Worm (Caenorhabditis elegans) whole organism, mixed stage, embryonic: Measurements from ENCODE around the gene chat-1.

Experiments used
- bed-3 ChIP-seq: fragments of 200-800 bp; sonication (Bioruptor generic); optimal IDR thresholded peaks from 3 replicates; lab custom pipeline; 2018; ENCODE audit warnings: mild to moderate bottlenecking, missing genetic modification characterization, moderate library complexity, missing compliant biosample characterization
- blmp-1 ChIP-seq: fragments of 150-350 bp; optimal IDR thresholded peaks from 2 replicates; lab custom pipeline; 2014; ENCODE audit warnings: missing biosample characterization, missing genetic modification characterization
- ceh-39 ChIP-seq: fragments of 150-350 bp; optimal IDR thresholded peaks from 2 replicates; lab custom pipeline; 2014; ENCODE audit warnings: missing biosample characterization, missing genetic modification characterization
- ceh-43 ChIP-seq: fragments of 200-800 bp; sonication (Bioruptor generic); optimal IDR thresholded peaks from 2 replicates; lab custom pipeline; 2018; ENCODE audit warnings: mild to moderate bottlenecking, missing genetic modification characterization, moderate library complexity, missing compliant biosample characterization
- ceh-83 ChIP-seq: fragments of 200-800 bp; sonication (Bioruptor generic); optimal IDR thresholded peaks from 2 replicates; lab custom pipeline; 2018; ENCODE audit warnings: mild to moderate bottlenecking, missing genetic modification characterization, missing compliant biosample characterization
- ces-1 ChIP-seq: fragments of 150-350 bp; optimal IDR thresholded peaks from 2 replicates; lab custom pipeline; 2014; ENCODE audit warnings: missing biosample characterization, missing genetic modification reagents, missing genetic modification characterization
- cnd-1 ChIP-seq: fragments of 200-800 bp; sonication (Bioruptor generic); optimal IDR thresholded peaks from 2 replicates; lab custom pipeline; 2018; ENCODE audit warnings: mild to moderate bottlenecking, missing genetic modification characterization, missing compliant biosample characterization
- elt-1 ChIP-seq: sonication (generic microtip); optimal IDR thresholded peaks from 2 replicates; lab custom pipeline; 2017; ENCODE audit warnings: missing genetic modification characterization, mild to moderate bottlenecking, missing compliant biosample characterization, antibody characterized with exemption, moderate library complexity, borderline replicate concordance; ENCODE audit not compliant: insufficient read depth
- flh-1 ChIP-seq: fragments of 200-800 bp; sonication (Bioruptor generic); optimal IDR thresholded peaks from 2 replicates; lab custom pipeline; 2018; ENCODE audit warnings: mild to moderate bottlenecking, missing genetic modification characterization, moderate library complexity, missing compliant biosample characterization
- ham-2 ChIP-seq: fragments of 200-800 bp; sonication (Bioruptor generic); optimal IDR thresholded peaks from 2 replicates; lab custom pipeline; 2018; ENCODE audit warnings: mild to moderate bottlenecking, missing genetic modification characterization, missing compliant biosample characterization
- hlh-1 ChIP-seq: fragments of 150-350 bp; optimal IDR thresholded peaks from 2 replicates; lab custom pipeline; 2014; ENCODE audit warnings: missing biosample characterization, missing genetic modification reagents, missing genetic modification characterization
- lin-13 ChIP-seq: fragments of 150-350 bp; optimal IDR thresholded peaks from 2 replicates; lab custom pipeline; 2014; ENCODE audit warnings: missing biosample characterization, missing genetic modification characterization
- lin-32 ChIP-seq: fragments of 200-800 bp; sonication (Bioruptor generic); optimal IDR thresholded peaks from 2 replicates; lab custom pipeline; 2018; ENCODE audit warnings: mild to moderate bottlenecking, missing genetic modification characterization, missing compliant biosample characterization
- lsy-2 ChIP-seq: fragments of 150-350 bp; optimal IDR thresholded peaks from 2 replicates; lab custom pipeline; 2014; ENCODE audit warnings: missing biosample characterization, missing genetic modification characterization
- mep-1 ChIP-seq: fragments of 150-350 bp; optimal IDR thresholded peaks from 2 replicates; lab custom pipeline; 2017; ENCODE audit warnings: missing biosample characterization, missing genetic modification reagents, missing genetic modification characterization, inconsistent platforms
- mls-2 ChIP-seq: sonication (generic microtip); optimal IDR thresholded peaks from 2 replicates; lab custom pipeline; 2016; ENCODE audit warnings: mild to moderate bottlenecking, missing genetic modification characterization, moderate library complexity, missing compliant biosample characterization
- nhr-12 ChIP-seq: fragments of 150-350 bp; optimal IDR thresholded peaks from 2 replicates; lab custom pipeline; 2014; ENCODE audit warnings: missing biosample characterization, missing genetic modification characterization
- nhr-2 ChIP-seq: fragments of 150-350 bp; optimal IDR thresholded peaks from 2 replicates; lab custom pipeline; 2014; ENCODE audit warnings: missing biosample characterization, missing genetic modification characterization
- nhr-237 ChIP-seq: fragments of 150-350 bp; optimal IDR thresholded peaks from 2 replicates; lab custom pipeline; 2014; ENCODE audit warnings: missing biosample characterization, missing genetic modification characterization
- nhr-28 ChIP-seq: fragments of 150-350 bp; optimal IDR thresholded peaks from 2 replicates; lab custom pipeline; 2014; ENCODE audit warnings: missing biosample characterization, missing genetic modification characterization
- nhr-76 ChIP-seq: sonication (generic microtip); optimal IDR thresholded peaks from 2 replicates; lab custom pipeline; 2017; ENCODE audit warnings: missing biosample characterization, missing genetic modification characterization
- pha-4 ChIP-seq: fragments of 150-350 bp; optimal IDR thresholded peaks from 2 replicates; lab custom pipeline; 2018; ENCODE audit warnings: missing biosample characterization, missing genetic modification reagents, missing genetic modification characterization
- sem-2 ChIP-seq: fragments of 200-800 bp; sonication (Bioruptor generic); optimal IDR thresholded peaks from 2 replicates; lab custom pipeline; 2018; ENCODE audit warnings: mild to moderate bottlenecking, missing genetic modification characterization, missing compliant biosample characterization
- sptf-1 ChIP-seq: sonication (generic microtip); optimal IDR thresholded peaks from 2 replicates; lab custom pipeline; 2017; ENCODE audit warnings: mild to moderate bottlenecking, missing genetic modification characterization, moderate library complexity, missing compliant biosample characterization
- tbx-8 ChIP-seq: fragments of 200-800 bp; sonication (Bioruptor generic); optimal IDR thresholded peaks from 2 replicates; lab custom pipeline; 2018; ENCODE audit warnings: mild to moderate bottlenecking, missing genetic modification characterization, moderate library complexity, missing compliant biosample characterization
- unc-120 ChIP-seq: sonication (generic microtip); optimal IDR thresholded peaks from 2 replicates; lab custom pipeline; 2017; ENCODE audit warnings: missing genetic modification characterization, missing compliant biosample characterization; ENCODE audit not compliant: poor library complexity, severe bottlenecking
- unc-39 ChIP-seq: fragments of 150-350 bp; optimal IDR thresholded peaks from 2 replicates; lab custom pipeline; 2014; ENCODE audit warnings: missing biosample characterization, missing genetic modification characterization
- unc-62 ChIP-seq: fragments of 150-350 bp; optimal IDR thresholded peaks from 2 replicates; lab custom pipeline; 2014; ENCODE audit warnings: missing biosample characterization, missing genetic modification reagents, missing genetic modification characterization
- zip-8 ChIP-seq: fragments of 150-350 bp; optimal IDR thresholded peaks from 2 replicates; lab custom pipeline; 2014; ENCODE audit warnings: missing biosample characterization, missing genetic modification characterization
- ztf-11 ChIP-seq: fragments of 150-350 bp; optimal IDR thresholded peaks from 2 replicates; lab custom pipeline; 2014; ENCODE audit warnings: missing biosample characterization, missing genetic modification characterization

chat-1 gene

ce11 chrIV:4398890-4399289, 48.2 kb upstream of the chat-1 start:
- TF ChIP-seq tbx-8 (GFP tag; lab: Kevin White, UChicago) (no peak), lsy-2 (tag; lab: Kevin White, UChicago) (no peak), nhr-76 (tag; lab: Kevin White, UChicago) (no peak), nhr-28 (tag; lab: Kevin White, UChicago) (no peak), lin-32 (GFP tag; lab: Kevin White, UChicago) (no peak), sem-2 (GFP tag; lab: Kevin White, UChicago) (no peak)

- TF ChIP-seq ceh-39 (tag; lab: Kevin White, UChicago) (no peak), pha-4 (tag; lab: Kevin White, UChicago) (peak; percentile 12)
These were observed 47.6 kb upstream of the chat-1 start for ce11 chrIV:4399418-4400136.

DNA sequence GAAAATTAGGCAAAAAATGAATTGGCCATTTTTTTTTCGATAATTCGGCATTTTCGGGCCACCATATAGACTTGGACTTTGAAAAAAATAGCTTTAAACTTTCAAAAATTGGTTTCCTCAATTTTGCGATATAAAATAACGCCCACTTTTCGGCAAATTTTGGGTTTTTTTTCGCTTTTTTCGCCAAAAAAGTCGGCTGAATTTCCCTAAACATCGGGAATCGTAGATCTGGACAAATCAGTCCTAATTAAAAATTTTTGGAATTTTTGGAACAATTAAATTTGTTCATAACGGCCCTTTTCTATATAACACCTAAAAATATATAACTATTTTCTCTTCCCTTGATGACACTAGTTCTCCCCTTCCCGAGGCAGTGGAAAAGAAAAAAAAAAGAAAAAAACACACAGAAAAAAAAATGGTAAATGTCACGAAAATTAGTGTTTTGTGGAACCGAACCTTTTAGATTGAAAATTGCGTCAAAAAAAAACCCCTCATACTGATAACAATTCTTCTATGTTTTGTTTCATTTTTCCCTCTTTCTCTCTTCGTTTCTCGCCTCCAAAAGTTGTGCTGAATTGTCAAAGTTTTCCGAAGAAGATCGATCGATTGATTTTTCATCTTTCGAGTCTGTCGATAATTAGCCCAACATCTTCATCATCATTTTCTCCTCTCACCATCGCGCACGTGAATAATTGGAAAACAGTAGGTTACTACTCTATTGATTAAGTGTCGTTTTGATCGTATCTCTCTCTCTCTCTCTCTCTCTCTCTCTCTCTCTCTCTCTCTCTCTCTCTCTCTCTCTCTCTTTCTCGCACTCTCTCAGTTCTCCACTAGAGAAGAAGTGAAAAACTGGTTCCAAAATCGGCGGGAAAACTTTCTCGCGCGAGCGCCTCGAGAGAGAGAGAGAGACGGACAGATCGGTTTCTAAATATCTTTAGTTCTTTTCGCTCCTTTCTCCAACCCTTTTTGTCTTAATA, 46.5 kb upstream of the chat-1 start, which contains the start of gene Y24D9A.6:
Gene Y24D9A.6, minus strand, starts transcription at position 51 of the 977 bp plus-strand sequence.
- TF ChIP-seq blmp-1 (tag; lab: Kevin White, UChicago) (peak; percentile 66), nhr-2 (no peak), nhr-237 (peak; percentile 54), tbx-8 (GFP tag; lab: Kevin White, UChicago) (no peak), elt-1 (tag; lab: Kevin White, UChicago) (peak; percentile 53), unc-62 (peak; percentile 23), mls-2 (tag; lab: Kevin White, UChicago) (no peak), hlh-1 (tag; lab: Kevin White, UChicago) (no peak), mep-1 (no peak), nhr-12 (tag; lab: Kevin White, UChicago) (no peak), nhr-76 (tag; lab: Kevin White, UChicago) (no peak)

- TF ChIP-seq sptf-1 (tag; lab: Kevin White, UChicago): no peak
- TF ChIP-seq nhr-2: no peak
- no peak for TF ChIP-seq flh-1
- no peak for TF ChIP-seq hlh-1 (tag; lab: Kevin White, UChicago)
- TF ChIP-seq ceh-83 (GFP tag; lab: Kevin White, UChicago): no peak
- TF ChIP-seq nhr-28 (tag; lab: Kevin White, UChicago): no peak
- no peak for TF ChIP-seq lin-32 (GFP tag; lab: Kevin White, UChicago)
- TF ChIP-seq ztf-11: no peak
- no peak for TF ChIP-seq mls-2 (tag; lab: Kevin White, UChicago)
- no peak for TF ChIP-seq ham-2 (GFP tag; lab: Kevin White, UChicago)
- no peak for TF ChIP-seq unc-39 (tag; lab: Kevin White, UChicago)
- TF ChIP-seq lin-13: no peak
- TF ChIP-seq ces-1 (GFP tag; lab: Kevin White, UChicago): no peak
- no peak for TF ChIP-seq bed-3 (GFP tag; lab: Kevin White, UChicago)
- TF ChIP-seq, all 35 proteins: peak for 0
These were observed 44.7 kb upstream of the chat-1 start for ce11 chrIV:4402413-4402812.

DNA sequence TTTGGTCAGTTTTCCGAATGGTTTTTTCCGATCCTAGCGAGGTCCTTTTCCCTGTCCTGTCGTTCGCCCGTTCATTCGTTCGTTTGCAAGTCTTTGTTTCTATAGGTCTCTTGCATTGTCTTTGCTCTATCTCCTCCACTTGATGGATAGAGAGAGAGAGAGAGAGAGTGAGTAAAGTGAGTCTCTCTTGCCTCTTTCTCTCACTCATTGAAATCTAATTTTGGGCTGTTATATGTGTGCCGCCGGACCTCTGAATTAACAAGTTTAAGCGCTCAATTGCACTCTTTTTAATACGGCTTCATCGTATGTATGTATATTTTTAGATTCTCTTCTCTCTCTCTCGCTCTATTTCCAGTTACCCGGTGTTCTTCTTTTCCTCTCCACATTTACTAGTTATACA, 43.3 kb upstream of the chat-1 start:
- no peak for TF ChIP-seq flh-1
- no peak for TF ChIP-seq mls-2 (tag; lab: Kevin White, UChicago)
- no peak for TF ChIP-seq lin-13
- TF ChIP-seq unc-39 (tag; lab: Kevin White, UChicago): no peak
- peak; percentile 99 for TF ChIP-seq ces-1 (GFP tag; lab: Kevin White, UChicago)
- TF ChIP-seq ceh-43: no peak

- no peak for TF ChIP-seq unc-62
- TF ChIP-seq mls-2 (tag; lab: Kevin White, UChicago): no peak
- no peak for TF ChIP-seq bed-3 (GFP tag; lab: Kevin White, UChicago)
- no peak for TF ChIP-seq tbx-8 (GFP tag; lab: Kevin White, UChicago)
- TF ChIP-seq lin-32 (GFP tag; lab: Kevin White, UChicago): no peak
- TF ChIP-seq unc-120: no peak
- TF ChIP-seq unc-39 (tag; lab: Kevin White, UChicago): no peak
- TF ChIP-seq cnd-1 (tag; lab: Kevin White, UChicago): no peak
- no peak for TF ChIP-seq flh-1
- TF ChIP-seq elt-1 (tag; lab: Kevin White, UChicago): no peak
- no peak for TF ChIP-seq zip-8 (tag; lab: Kevin White, UChicago)
- no peak for TF ChIP-seq blmp-1 (tag; lab: Kevin White, UChicago)
- no peak for TF ChIP-seq nhr-237
- TF ChIP-seq nhr-12 (tag; lab: Kevin White, UChicago): no peak
- no peak for TF ChIP-seq lin-13
These were observed 42.0 kb upstream of the chat-1 start, which contains the start of gene Y24D9A.7 for ce11 chrIV:4405126-4405525. Gene Y24D9A.7 (minus strand): TSS chrIV:4405171.
